Worm (Caenorhabditis elegans) whole organism, L4/young adult: ENCODE results near the gene gcc-1.

Source experiments
- W03F9.2 ChIP-seq: fragments of 150-350 bp; optimal IDR thresholded peaks from 2 replicates; lab custom pipeline; 2014; ENCODE audit warnings: missing biosample characterization, missing genetic modification characterization
- dao-5 ChIP-seq: sonication (generic microtip); optimal IDR thresholded peaks from 2 replicates; lab custom pipeline; 2016; ENCODE audit warnings: missing genotype, missing genetic modification characterization, moderate library complexity, missing compliant biosample characterization
- him-1 ChIP-seq: sonication (generic microtip); optimal IDR thresholded peaks from 2 replicates; lab custom pipeline; 2016; ENCODE audit warnings: missing genotype, missing genetic modification reagents, missing genetic modification characterization, missing compliant biosample characterization

DNA sequence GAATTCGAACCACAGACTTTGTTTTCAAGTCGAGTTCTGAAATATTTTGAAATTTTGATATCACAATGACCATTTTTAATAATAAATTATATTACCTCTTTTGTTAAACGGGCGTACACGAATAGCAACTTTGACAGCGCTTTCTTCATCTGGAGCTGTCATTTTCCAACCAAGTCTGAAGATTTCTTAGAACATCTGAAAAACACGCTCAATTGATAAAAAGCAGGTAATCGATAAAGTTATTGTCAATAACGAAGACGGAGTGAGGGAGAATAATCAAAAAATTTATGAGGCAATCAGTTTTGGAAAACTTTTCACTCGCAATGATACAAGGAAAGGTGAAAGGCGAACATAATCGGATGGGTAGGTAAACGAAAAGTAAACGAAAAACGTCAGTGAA is 18.8 kb downstream of the gcc-1 start, which contains the start of gene klp-4:
- no peak for TF ChIP-seq him-1 (tag; lab: Kevin White, UChicago)
- TF ChIP-seq W03F9.2: no peak
- TF ChIP-seq dao-5 (tag; lab: Kevin White, UChicago): no peak
